Fruit fly (Drosophila melanogaster) whole organism, embryonic: ENCODE measurements around the gene gish.
A peak's percentile ranks its signal among the peaks of the same experiment; 100 is the strongest.

Experiments
- ATbp ChIP-seq: fragments of 200-800 bp; sonication (Bioruptor generic); optimal IDR thresholded peaks from 2 replicates; lab custom pipeline; 2017; ENCODE audit warnings: missing biosample characterization, mild to moderate bottlenecking, missing genetic modification characterization, missing genetic modification reagents
- Ada2b ChIP-seq: fragments of 200-800 bp; sonication (Bioruptor generic); IDR thresholded peaks from 2 replicates; pipeline ENCODE4 v1.3.6; 2022; ENCODE audit warnings: missing biosample characterization, missing genetic modification characterization
- CG10147 ChIP-seq: fragments of 200-800 bp; sonication (Bioruptor generic); optimal IDR thresholded peaks from 2 replicates; lab custom pipeline; 2019; ENCODE audit warnings: missing biosample characterization, mild to moderate bottlenecking, missing genetic modification characterization, moderate library complexity
- CG10274 ChIP-seq: fragments of 200-800 bp; sonication (Bioruptor generic); optimal IDR thresholded peaks from 3 replicates; lab custom pipeline; 2017; ENCODE audit warnings: missing biosample characterization, mild to moderate bottlenecking, missing genetic modification characterization
- CG11247 ChIP-seq: fragments of 200-800 bp; sonication (Bioruptor generic); IDR thresholded peaks from 2 replicates; pipeline ENCODE4 v1.3.6; 2022; ENCODE audit warnings: missing biosample characterization, missing genetic modification characterization
- CG12071 ChIP-seq: fragments of 200-800 bp; sonication (Bioruptor generic); optimal IDR thresholded peaks from 3 replicates; lab custom pipeline; 2018; ENCODE audit warnings: missing biosample characterization, mild to moderate bottlenecking, missing genetic modification characterization
- CG12219 ChIP-seq: fragments of 200-800 bp; sonication (Bioruptor generic); optimal IDR thresholded peaks from 3 replicates; lab custom pipeline; 2018; ENCODE audit warnings: missing biosample characterization, mild to moderate bottlenecking, missing genetic modification characterization
- CG12659 ChIP-seq: fragments of 200-800 bp; sonication (Bioruptor generic); optimal IDR thresholded peaks from 3 replicates; lab custom pipeline; 2017; ENCODE audit warnings: mild to moderate bottlenecking, missing biosample characterization, missing genetic modification reagents, missing genetic modification characterization
- CG14710 ChIP-seq: fragments of 200-800 bp; sonication (Bioruptor generic); optimal IDR thresholded peaks from 3 replicates; lab custom pipeline; 2019; ENCODE audit warnings: missing biosample characterization, mild to moderate bottlenecking, missing genetic modification characterization, moderate library complexity
- CG1603 ChIP-seq: fragments of 200-800 bp; sonication (Bioruptor generic); optimal IDR thresholded peaks from 2 replicates; lab custom pipeline; 2019; ENCODE audit warnings: missing biosample characterization, mild to moderate bottlenecking, missing genetic modification characterization, moderate library complexity
- CG16779 ChIP-seq: fragments of 200-800 bp; sonication (Bioruptor generic); IDR thresholded peaks from 2 replicates; pipeline ENCODE4 v1.3.6; 2022; ENCODE audit warnings: missing biosample characterization, missing genetic modification characterization
- CG16813 ChIP-seq: fragments of 200-800 bp; sonication (Bioruptor generic); IDR thresholded peaks from 3 replicates; pipeline ENCODE4 v1.3.6; 2022; ENCODE audit warnings: missing biosample characterization, missing genetic modification characterization; ENCODE audit not compliant: partially characterized antibody
- CG17361 ChIP-seq: fragments of 200-800 bp; sonication (Bioruptor generic); IDR thresholded peaks from 3 replicates; pipeline ENCODE4 v1.3.6; 2022; ENCODE audit warnings: missing biosample characterization, missing genetic modification characterization
- CG30403 ChIP-seq: fragments of 200-800 bp; sonication (Bioruptor generic); optimal IDR thresholded peaks from 3 replicates; lab custom pipeline; 2016; ENCODE audit warnings: missing biosample characterization, missing genetic modification characterization
- CG31365 ChIP-seq: fragments of 200-800 bp; sonication (Bioruptor generic); optimal IDR thresholded peaks from 2 replicates; lab custom pipeline; 2018; ENCODE audit warnings: missing biosample characterization, mild to moderate bottlenecking, missing genetic modification characterization
- CG34422 ChIP-seq: fragments of 200-800 bp; sonication (Bioruptor generic); IDR thresholded peaks from 3 replicates; pipeline ENCODE4 v1.3.6; 2022; ENCODE audit warnings: missing biosample characterization, missing genetic modification characterization
- CG4730 ChIP-seq: fragments of 200-800 bp; sonication (Bioruptor generic); IDR thresholded peaks from 2 replicates; pipeline ENCODE4 v1.3.6; 2022; ENCODE audit warnings: missing biosample characterization, missing genetic modification characterization
- CG6854 ChIP-seq: fragments of 200-800 bp; sonication (Bioruptor generic); optimal IDR thresholded peaks from 3 replicates; lab custom pipeline; 2017; ENCODE audit warnings: missing biosample characterization, mild to moderate bottlenecking, missing genetic modification characterization
- CG7357 ChIP-seq: fragments of 200-800 bp; sonication (Bioruptor generic); IDR thresholded peaks from 3 replicates; pipeline ENCODE4 v1.3.6; 2022; ENCODE audit warnings: missing biosample characterization, missing genetic modification characterization
- CG8388 ChIP-seq: fragments of 200-800 bp; sonication (Bioruptor generic); optimal IDR thresholded peaks from 2 replicates; lab custom pipeline; 2019; ENCODE audit warnings: missing biosample characterization, mild to moderate bottlenecking, missing genetic modification characterization, moderate library complexity
- D19A ChIP-seq: fragments of 200-800 bp; optimal IDR thresholded peaks from 3 replicates; lab custom pipeline; 2019; ENCODE audit warnings: missing biosample characterization, mild to moderate bottlenecking, missing genetic modification characterization, moderate library complexity
- Dref ChIP-seq: fragments of 200-800 bp; sonication (Bioruptor generic); IDR thresholded peaks from 2 replicates; pipeline ENCODE4 v1.3.6; 2022; ENCODE audit warnings: missing biosample characterization, missing genetic modification characterization
- MTF-1 ChIP-seq: fragments of 200-800 bp; sonication (Bioruptor generic); optimal IDR thresholded peaks from 2 replicates; lab custom pipeline; 2018; ENCODE audit warnings: missing biosample characterization, mild to moderate bottlenecking, missing genetic modification characterization, borderline replicate concordance
- NC2α ChIP-seq: fragments of 200-800 bp; sonication (Bioruptor generic); optimal IDR thresholded peaks from 2 replicates; lab custom pipeline; 2016; ENCODE audit warnings: missing biosample characterization, missing genetic modification characterization
- Nf-YA ChIP-seq: fragments of 200-800 bp; sonication (Bioruptor generic); IDR thresholded peaks from 2 replicates; pipeline ENCODE4 v1.3.6; 2022; ENCODE audit warnings: missing biosample characterization, missing genetic modification characterization
- Stat92E ChIP-seq, 3 experiments: fragments of >200 bp in 2 of 3; fragments of 200-800 bp in 1 of 3; sonication (Bioruptor generic) in 1 of 3; optimal IDR thresholded peaks; 2 replicates each; lab custom pipeline; 2017 to 2019; ENCODE audit warnings: missing biosample characterization in 3 of 3, missing genetic modification characterization in 3 of 3, mild to moderate bottlenecking in 1 of 3, moderate library complexity in 1 of 3
- Xbp1 ChIP-seq: fragments of 200-800 bp; sonication (Bioruptor generic); optimal IDR thresholded peaks from 3 replicates; lab custom pipeline; 2016; ENCODE audit warnings: missing biosample characterization, mild to moderate bottlenecking, missing genetic modification characterization
- al ChIP-seq: fragments of 200-800 bp; sonication (Bioruptor generic); IDR thresholded peaks from 2 replicates; pipeline ENCODE4 v1.3.6; 2022; ENCODE audit warnings: missing biosample characterization, missing genetic modification characterization
- az2 ChIP-seq: fragments of 200-800 bp; sonication (Bioruptor generic); optimal IDR thresholded peaks from 3 replicates; lab custom pipeline; 2016; ENCODE audit warnings: missing biosample characterization, missing genetic modification characterization
- br ChIP-seq: fragments of >200 bp; optimal IDR thresholded peaks from 2 replicates; lab custom pipeline; 2017
- dimm ChIP-seq: fragments of 200-800 bp; sonication (Bioruptor generic); IDR thresholded peaks from 2 replicates; pipeline ENCODE4 v1.3.6; 2022; ENCODE audit warnings: missing biosample characterization, missing genetic modification characterization
- en ChIP-seq: fragments of 200-800 bp; sonication (Bioruptor generic); optimal IDR thresholded peaks from 2 replicates; lab custom pipeline; 2016; ENCODE audit warnings: missing biosample characterization, missing genetic modification characterization
- esg ChIP-seq: fragments of 200-800 bp; sonication (Bioruptor generic); conservative IDR thresholded peaks from 2 replicates; pipeline ENCODE4 v1.3.6; 2022; ENCODE audit warnings: missing biosample characterization, missing genetic modification characterization
- ewg ChIP-seq: fragments of 200-800 bp; sonication (Bioruptor generic); optimal IDR thresholded peaks from 3 replicates; lab custom pipeline; 2017; ENCODE audit warnings: mild to moderate bottlenecking, missing biosample characterization, missing genetic modification reagents, missing genetic modification characterization
- eyg ChIP-seq: fragments of 200-800 bp; sonication (Bioruptor generic); optimal IDR thresholded peaks from 3 replicates; lab custom pipeline; 2016; ENCODE audit warnings: missing biosample characterization, missing genetic modification characterization
- gce ChIP-seq: fragments of 200-800 bp; sonication (Bioruptor generic); IDR thresholded peaks from 3 replicates; pipeline ENCODE4 v1.3.6; 2022; ENCODE audit warnings: missing biosample characterization, missing genetic modification characterization
- hbn ChIP-seq: fragments of 200-800 bp; sonication (Bioruptor generic); IDR thresholded peaks from 2 replicates; pipeline ENCODE4 v1.3.6; 2022; ENCODE audit warnings: missing biosample characterization, missing genetic modification characterization; ENCODE audit not compliant: partially characterized antibody
- ind ChIP-seq: fragments of 200-800 bp; sonication (Bioruptor generic); optimal IDR thresholded peaks from 3 replicates; lab custom pipeline; 2016; ENCODE audit warnings: missing biosample characterization, missing genetic modification characterization
- jing ChIP-seq: fragments of 200-800 bp; sonication (Bioruptor generic); optimal IDR thresholded peaks from 2 replicates; lab custom pipeline; 2018; ENCODE audit warnings: missing biosample characterization, mild to moderate bottlenecking, missing genetic modification characterization
- lmd ChIP-seq: fragments of 200-800 bp; sonication (Bioruptor generic); IDR thresholded peaks from 2 replicates; pipeline ENCODE4 v1.3.6; 2022; ENCODE audit warnings: missing biosample characterization, missing genetic modification characterization
- onecut ChIP-seq: fragments of 200-800 bp; sonication (Bioruptor generic); IDR thresholded peaks from 2 replicates; pipeline ENCODE4 v1.3.6; 2022; ENCODE audit warnings: missing biosample characterization, missing genetic modification characterization
- pnt ChIP-seq: fragments of 200-800 bp; sonication (Bioruptor generic); optimal IDR thresholded peaks from 3 replicates; lab custom pipeline; 2016; ENCODE audit warnings: missing biosample characterization, missing genetic modification characterization
- sc ChIP-seq, 3 experiments: fragments of >200 bp in 2 of 3; fragments of 200-800 bp in 1 of 3; sonication (Bioruptor generic) in 1 of 3; optimal IDR thresholded peaks; 2 replicates in 2 of 3; 3 replicates in 1 of 3; lab custom pipeline; 2017; ENCODE audit warnings: mild to moderate bottlenecking in 1 of 3, missing biosample characterization in 1 of 3, missing genetic modification characterization in 1 of 3, missing genetic modification reagents in 1 of 3
- shn ChIP-seq: fragments of 200-800 bp; sonication (Bioruptor generic); optimal IDR thresholded peaks from 3 replicates; lab custom pipeline; 2016; ENCODE audit warnings: missing biosample characterization, missing genetic modification characterization
- slou ChIP-seq: fragments of 200-800 bp; sonication (Bioruptor generic); optimal IDR thresholded peaks from 3 replicates; lab custom pipeline; 2016; ENCODE audit warnings: missing biosample characterization, missing genetic modification characterization
- so ChIP-seq: fragments of 200-800 bp; sonication (Bioruptor generic); IDR thresholded peaks from 3 replicates; pipeline ENCODE4 v1.3.6; 2022; ENCODE audit warnings: missing biosample characterization, missing genetic modification characterization
- stc ChIP-seq: fragments of 200-800 bp; sonication (Bioruptor generic); IDR thresholded peaks from 2 replicates; pipeline ENCODE4 v1.3.6; 2022; ENCODE audit warnings: missing biosample characterization, missing genetic modification characterization
- tio ChIP-seq: fragments of 200-800 bp; sonication (Bioruptor generic); optimal IDR thresholded peaks from 2 replicates; lab custom pipeline; 2017; ENCODE audit warnings: missing biosample characterization, missing genetic modification characterization, inconsistent platforms

The gish gene

DNA sequence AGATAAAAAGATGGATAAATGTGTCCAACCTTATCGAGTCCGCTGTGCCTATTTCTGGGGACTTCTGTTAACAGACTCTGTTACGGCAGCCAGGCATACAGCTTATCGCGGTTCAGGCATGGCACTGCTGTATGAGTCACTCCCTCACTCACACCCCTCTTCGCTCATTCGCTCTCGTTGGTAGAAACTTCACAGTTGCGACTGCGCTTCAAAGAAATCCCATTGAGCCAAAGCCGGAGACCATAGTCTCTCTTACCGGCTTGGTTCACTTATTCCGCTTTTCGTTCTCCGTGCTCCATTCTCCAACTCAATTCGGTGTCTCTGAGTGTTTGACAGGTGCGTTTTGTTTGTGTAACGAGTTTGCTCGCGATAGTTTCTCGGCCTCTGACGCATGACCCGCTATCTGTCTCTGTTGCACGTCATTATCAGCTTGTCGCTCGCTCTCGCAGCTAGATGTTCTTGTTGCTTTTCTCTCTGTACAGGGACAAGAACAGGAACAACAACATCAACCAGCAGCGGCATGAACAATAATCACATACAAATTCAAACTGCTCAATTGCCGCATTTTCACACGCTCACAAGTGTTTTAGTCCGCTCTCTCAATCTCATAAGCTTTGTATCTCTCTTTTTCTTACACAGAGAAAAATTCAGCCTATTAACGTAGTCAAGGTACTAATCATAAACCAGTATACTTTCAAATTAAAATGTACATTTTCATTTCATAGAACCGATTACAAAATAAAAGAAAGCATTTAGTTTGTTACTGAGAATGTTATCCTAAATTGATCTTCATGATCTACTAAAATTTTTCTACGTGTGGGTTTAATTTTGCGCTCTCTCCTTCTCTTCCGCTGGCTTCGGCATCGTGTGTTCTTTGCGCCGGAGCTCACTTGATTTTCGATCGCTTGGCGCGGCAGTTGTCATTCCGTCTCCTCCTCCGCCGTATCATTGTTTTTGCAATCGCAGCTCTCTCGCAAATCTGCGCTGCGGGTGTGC is 8.0 kb downstream of the gish start (continued):
- TF ChIP-seq eyg (GFP tag; lab: Kevin White, UChicago) (peak; percentile 99), D19A (peak; percentile 98), CG34422 (GFP tag; lab: Robert Waterston, UW) (peak; percentile 99), gce (peak; percentile 99), ATbp (GFP tag; lab: Kevin White, UChicago) (peak; percentile 99), Dref (GFP tag; lab: Robert Waterston, UW) (no peak), pnt (GFP tag; lab: Kevin White, UChicago) (peak; percentile 99), ind (GFP tag; lab: Kevin White, UChicago) (peak; percentile 99), CG12219 (GFP tag; lab: Kevin White, UChicago) (peak; percentile 99), az2 (GFP tag; lab: Kevin White, UChicago) (peak; percentile 100), CG11247 (GFP tag; lab: Robert Waterston, UW) (peak; percentile 99), br (no peak), CG16813 (GFP tag; lab: Robert Waterston, UW) (0 out of 3 replicates have a peak, but pooled peaks have one; percentile 28), MTF-1 (peak; percentile 98), Nf-YA (GFP tag; lab: Robert Waterston, UW) (peak; percentile 99), CG31365 (tag; lab: Kevin White, UChicago) (peak; percentile 92), al (GFP tag; lab: Robert Waterston, UW) (peak; percentile 99), onecut (peak; percentile 98), CG1603 (tag; lab: Kevin White, UChicago) (peak; percentile 99), CG16779 (GFP tag; lab: Robert Waterston, UW) (peak; percentile 99), hbn (GFP tag; lab: Robert Waterston, UW) (no peak), CG8388 (peak; percentile 99), CG6854 (GFP tag; lab: Kevin White, UChicago) (peak; percentile 99), so (GFP tag; lab: Robert Waterston, UW) (peak; percentile 99), stc (GFP tag; lab: Robert Waterston, UW) (peak; percentile 100), jing (GFP tag; lab: Kevin White, UChicago) (peak; percentile 98), ewg (GFP tag; lab: Kevin White, UChicago) (peak; percentile 97), en (GFP tag; lab: Kevin White, UChicago) (peak; percentile 99), tio (GFP tag; lab: Kevin White, UChicago) (peak; percentile 99), CG10274 (GFP tag; lab: Kevin White, UChicago) (peak; percentile 93), Stat92E (GFP tag; optimal IDR thresholded peaks at IDR 0.05; lab: Kevin White, UChicago) (peak in 1 of 3 experiments; percentile 100), Xbp1 (peak; percentile 99), shn (GFP tag; lab: Kevin White, UChicago) (peak; percentile 99), CG14710 (tag; lab: Kevin White, UChicago) (peak; percentile 99), CG30403 (peak; percentile 100), NC2α (GFP tag; lab: Kevin White, UChicago) (peak; percentile 99), slou (GFP tag; lab: Kevin White, UChicago) (peak; percentile 98), esg (GFP tag; lab: Robert Waterston, UW) (peak; percentile 99), CG17361 (peak; percentile 100), lmd (GFP tag; lab: Robert Waterston, UW) (peak; percentile 99), CG12659 (GFP tag; lab: Kevin White, UChicago) (peak; percentile 100), sc (optimal IDR thresholded peaks at IDR 0.05; lab: Kevin White, UChicago) (no peak), sc (GFP tag; optimal IDR thresholded peaks at IDR 0.05; lab: Kevin White, UChicago) (peak; percentile 99), Ada2b (peak; percentile 100), CG4730 (GFP tag; lab: Robert Waterston, UW) (peak; percentile 99), CG10147 (GFP tag; lab: Kevin White, UChicago) (peak; percentile 99), CG7357 (GFP tag; lab: Robert Waterston, UW) (peak; percentile 98), CG12071 (peak; percentile 98), dimm (GFP tag; lab: Robert Waterston, UW) (no peak; the same call in 1 of the 2 replicates)
